Fruit fly (Drosophila melanogaster) whole organism, adult: ENCODE data around the gene CG14096.

Experiments
- CG5204 ChIP-seq: fragments of 200-800 bp; sonication (Bioruptor generic); optimal IDR thresholded peaks from 2 replicates; lab custom pipeline; 2016; ENCODE audit warnings: missing biosample characterization, missing genetic modification characterization
- Clk ChIP-seq: fragments of 200-800 bp; sonication (Bioruptor generic); optimal IDR thresholded peaks from 2 replicates; lab custom pipeline; 2017; ENCODE audit warnings: missing biosample characterization, missing genetic modification characterization
- Hr96 ChIP-seq: fragments of 200-800 bp; sonication (Bioruptor generic); optimal IDR thresholded peaks from 2 replicates; lab custom pipeline; 2016; ENCODE audit warnings: missing biosample characterization, missing genetic modification characterization

- TF ChIP-seq CG5204 (GFP tag; lab: Kevin White, UChicago) (no peak), Clk (GFP tag; lab: Kevin White, UChicago) (no peak), Hr96 (GFP tag; lab: Kevin White, UChicago) (no peak)
These were observed 45.8 kb upstream of the CG14096 start for dm6 chr3L:19512672-19513071.
